Worm (Caenorhabditis elegans) whole organism, L2 larva: ENCODE results near the gene rocf-1.

Experiments
- C34F6.9 ChIP-seq: fragments of 150-350 bp; optimal IDR thresholded peaks from 2 replicates; lab custom pipeline; 2014; ENCODE audit warnings: missing biosample characterization, missing genetic modification characterization
- F13H6.1 ChIP-seq: sonication (generic microtip); optimal IDR thresholded peaks from 2 replicates; lab custom pipeline; 2016; ENCODE audit warnings: missing genetic modification characterization, missing compliant biosample characterization
- R02D3.7 ChIP-seq: fragments of 150-350 bp; optimal IDR thresholded peaks from 2 replicates; lab custom pipeline; 2014; ENCODE audit warnings: missing biosample characterization, missing genetic modification characterization
- ZK546.5 ChIP-seq: sonication (generic microtip); optimal IDR thresholded peaks from 2 replicates; lab custom pipeline; 2017; ENCODE audit warnings: missing biosample characterization, missing genetic modification characterization
- ama-1 ChIP-seq: fragments of 150-350 bp; optimal IDR thresholded peaks from 2 replicates; lab custom pipeline; 2018; ENCODE audit warnings: inconsistent platforms
- blmp-1 ChIP-seq: sonication (generic microtip); optimal IDR thresholded peaks from 2 replicates; lab custom pipeline; 2017; ENCODE audit warnings: missing genetic modification characterization, mild to moderate bottlenecking, missing compliant biosample characterization, antibody characterized with exemption, moderate library complexity; ENCODE audit not compliant: insufficient read depth
- ceh-16 ChIP-seq: fragments of 150-350 bp; optimal IDR thresholded peaks from 2 replicates; lab custom pipeline; 2014; ENCODE audit warnings: missing biosample characterization, missing genetic modification characterization
- ceh-82 ChIP-seq: fragments of 150-350 bp; optimal IDR thresholded peaks from 2 replicates; lab custom pipeline; 2014; ENCODE audit warnings: missing biosample characterization, missing genetic modification characterization
- crh-2 ChIP-seq: sonication (generic microtip); optimal IDR thresholded peaks from 2 replicates; lab custom pipeline; 2017; ENCODE audit warnings: missing biosample characterization, missing genetic modification characterization
- egl-27 ChIP-seq: sonication (generic microtip); optimal IDR thresholded peaks from 3 replicates; lab custom pipeline; 2017; ENCODE audit warnings: missing biosample characterization, missing genetic modification reagents, missing genetic modification characterization
- fos-1 ChIP-seq: fragments of 150-350 bp; optimal IDR thresholded peaks from 2 replicates; lab custom pipeline; 2014; ENCODE audit warnings: missing biosample characterization, missing genetic modification characterization
- gmeb-1 ChIP-seq: fragments of 150-350 bp; optimal IDR thresholded peaks from 2 replicates; lab custom pipeline; 2014; ENCODE audit warnings: missing biosample characterization, missing genetic modification characterization
- lin-11 ChIP-seq: fragments of 150-350 bp; sonication (generic microtip); optimal IDR thresholded peaks from 2 replicates; lab custom pipeline; 2014; ENCODE audit warnings: missing biosample characterization, missing genetic modification characterization, inconsistent platforms, mixed read lengths
- lin-39 ChIP-seq: fragments of 150-350 bp; optimal IDR thresholded peaks from 2 replicates; lab custom pipeline; 2014; ENCODE audit warnings: missing biosample characterization, missing genetic modification reagents, missing genetic modification characterization
- lsy-2 ChIP-seq, 2 experiments: fragments of 150-350 bp in 1 of 2; sonication (generic microtip) in 1 of 2; optimal IDR thresholded peaks; 2 replicates each; lab custom pipeline; 2014 to 2017; ENCODE audit warnings: missing biosample characterization in 2 of 2, missing genetic modification characterization in 2 of 2
- mdl-1 ChIP-seq, 2 experiments: fragments of 150-350 bp in 1 of 2; sonication (generic microtip) in 1 of 2; optimal IDR thresholded peaks; 2 replicates each; lab custom pipeline; 2017; ENCODE audit warnings: missing biosample characterization in 2 of 2, missing genetic modification characterization in 2 of 2
- nhr-10 ChIP-seq: sonication (generic microtip); optimal IDR thresholded peaks from 2 replicates; lab custom pipeline; 2017; ENCODE audit warnings: missing biosample characterization, missing genetic modification characterization
- nhr-12 ChIP-seq: fragments of 150-350 bp; optimal IDR thresholded peaks from 2 replicates; lab custom pipeline; 2014; ENCODE audit warnings: missing biosample characterization, missing genetic modification characterization
- nhr-129 ChIP-seq: fragments of 150-350 bp; optimal IDR thresholded peaks from 2 replicates; lab custom pipeline; 2014; ENCODE audit warnings: missing biosample characterization, missing genetic modification characterization
- nhr-21 ChIP-seq: fragments of 150-350 bp; optimal IDR thresholded peaks from 2 replicates; lab custom pipeline; 2014; ENCODE audit warnings: missing biosample characterization, missing genetic modification characterization
- nhr-23 ChIP-seq: fragments of 150-350 bp; optimal IDR thresholded peaks from 2 replicates; lab custom pipeline; 2014; ENCODE audit warnings: missing biosample characterization, missing genetic modification reagents, missing genetic modification characterization
- nhr-237 ChIP-seq: fragments of 150-350 bp; optimal IDR thresholded peaks from 2 replicates; lab custom pipeline; 2014; ENCODE audit warnings: missing biosample characterization, missing genetic modification characterization
- nhr-25 ChIP-seq: fragments of 150-350 bp; sonication (generic microtip); optimal IDR thresholded peaks from 3 replicates; lab custom pipeline; 2014; ENCODE audit warnings: missing biosample characterization, missing genetic modification characterization
- nhr-77 ChIP-seq: fragments of 150-350 bp; optimal IDR thresholded peaks from 2 replicates; lab custom pipeline; 2014; ENCODE audit warnings: missing biosample characterization, missing genetic modification characterization
- sem-4 ChIP-seq: fragments of 150-350 bp; optimal IDR thresholded peaks from 2 replicates; lab custom pipeline; 2014; ENCODE audit warnings: missing biosample characterization, missing genetic modification reagents, missing genetic modification characterization
- skn-1 ChIP-seq: sonication (generic microtip); optimal IDR thresholded peaks from 2 replicates; lab custom pipeline; 2017; ENCODE audit warnings: missing biosample characterization, missing genetic modification characterization
- sma-3 ChIP-seq: sonication (generic microtip); optimal IDR thresholded peaks from 2 replicates; lab custom pipeline; 2016; ENCODE audit warnings: missing genetic modification reagents, missing genetic modification characterization, missing compliant biosample characterization
- sma-9 ChIP-seq, 2 experiments: fragments of 150-350 bp in 1 of 2; sonication (generic microtip) in 1 of 2; optimal IDR thresholded peaks; 2 replicates each; lab custom pipeline; 2014 to 2016; ENCODE audit warnings: missing genetic modification characterization in 2 of 2, mild to moderate bottlenecking in 1 of 2, missing biosample characterization in 1 of 2, missing compliant biosample characterization in 1 of 2, missing genetic modification reagents in 1 of 2, moderate library complexity in 1 of 2
- snpc-4 ChIP-seq: fragments of 150-350 bp; optimal IDR thresholded peaks from 2 replicates; lab custom pipeline; 2014; ENCODE audit warnings: missing biosample characterization, missing genetic modification characterization
- unc-55 ChIP-seq: fragments of 150-350 bp; sonication (generic microtip); optimal IDR thresholded peaks from 3 replicates; lab custom pipeline; 2014; ENCODE audit warnings: missing biosample characterization, missing genetic modification reagents, missing genetic modification characterization
- unc-62 ChIP-seq: fragments of 150-350 bp; optimal IDR thresholded peaks from 2 replicates; lab custom pipeline; 2014; ENCODE audit warnings: missing biosample characterization, missing genetic modification reagents, missing genetic modification characterization
- zag-1 ChIP-seq: fragments of 150-350 bp; optimal IDR thresholded peaks from 2 replicates; lab custom pipeline; 2014; ENCODE audit warnings: missing biosample characterization, missing genetic modification characterization
- ztf-1 ChIP-seq: fragments of 200-800 bp; sonication (Bioruptor generic); conservative IDR thresholded peaks from 2 replicates; pipeline ENCODE4 v1.3.6; 2022; ENCODE audit warnings: missing genetic modification characterization, missing compliant biosample characterization
- ztf-11 ChIP-seq: sonication (generic microtip); optimal IDR thresholded peaks from 2 replicates; lab custom pipeline; 2017; ENCODE audit warnings: missing biosample characterization, missing genetic modification characterization

The rocf-1 gene

ce11 chrV:15505068-15505467 lies 40.8 kb upstream of the rocf-1 start:
- TF ChIP-seq ceh-16 (no peak), nhr-12 (tag; lab: Kevin White, UChicago) (no peak), sma-9 (GFP tag; optimal IDR thresholded peaks at IDR 0.05; lab: Kevin White, UChicago) (peak; percentile 22), sma-9 (tag; optimal IDR thresholded peaks at IDR 0.05; lab: Kevin White, UChicago) (no peak), nhr-10 (tag; lab: Kevin White, UChicago) (no peak), skn-1 (tag; lab: Kevin White, UChicago) (no peak), ztf-1 (no peak), egl-27 (tag; lab: Kevin White, UChicago) (peak; percentile 4), zag-1 (tag; lab: Kevin White, UChicago) (no peak), snpc-4 (tag; lab: Kevin White, UChicago) (peak; percentile 17), ceh-82 (tag; lab: Kevin White, UChicago) (no peak), unc-62 (GFP tag; lab: Kevin White, UChicago) (no peak), F13H6.1 (tag; lab: Kevin White, UChicago) (peak; percentile 12), blmp-1 (no peak), lsy-2 (tag; optimal IDR thresholded peaks at IDR 0.05; lab: Kevin White, UChicago) (peak in 1 of 2 experiments; percentile 28), lin-11 (tag; lab: Kevin White, UChicago) (peak; percentile 42), gmeb-1 (no peak), C34F6.9 (no peak), fos-1 (peak; percentile 54), R02D3.7 (tag; lab: Kevin White, UChicago) (no peak), nhr-25 (tag; lab: Kevin White, UChicago) (no peak), sem-4 (no peak), unc-55 (GFP tag; lab: Kevin White, UChicago) (no peak), nhr-129 (peak; percentile 43), lin-39 (no peak), sma-3 (GFP tag; lab: Kevin White, UChicago) (peak; percentile 48), crh-2 (tag; lab: Kevin White, UChicago) (peak; percentile 84), nhr-77 (no peak), nhr-237 (tag; lab: Kevin White, UChicago) (no peak), mdl-1 (tag; optimal IDR thresholded peaks at IDR 0.05; lab: Kevin White, UChicago) (no peak), nhr-21 (tag; lab: Kevin White, UChicago) (no peak), ama-1 (lab: Kevin White, UChicago) (no peak)

DNA sequence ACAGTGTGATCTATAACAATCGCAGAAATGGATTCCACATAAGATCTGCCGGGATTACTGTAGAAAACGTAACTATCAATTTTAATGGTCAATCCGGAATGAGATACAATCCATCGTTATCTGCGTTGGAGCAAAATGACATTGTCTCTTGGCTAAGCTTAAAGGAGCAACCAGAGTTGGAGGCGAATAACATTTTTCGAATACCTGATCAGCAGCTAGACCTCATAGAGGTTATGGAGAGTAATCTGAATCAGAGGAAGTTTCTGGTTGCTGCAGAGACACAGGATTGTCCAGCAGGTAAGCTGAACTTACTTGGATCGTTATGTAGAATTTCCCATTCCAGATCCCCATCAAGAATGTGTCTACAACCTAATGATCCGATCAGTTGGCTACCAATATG lies 39.3 kb upstream of the rocf-1 start:
- no peak for TF ChIP-seq nhr-23 (tag; lab: Kevin White, UChicago)
- no peak for TF ChIP-seq sem-4
- TF ChIP-seq ztf-11 (tag; lab: Kevin White, UChicago): no peak

- peak; percentile 41 for TF ChIP-seq sma-9 (GFP tag; optimal IDR thresholded peaks at IDR 0.05; lab: Kevin White, UChicago)
- no peak for TF ChIP-seq sma-9 (tag; optimal IDR thresholded peaks at IDR 0.05; lab: Kevin White, UChicago)
- no peak for TF ChIP-seq nhr-25 (tag; lab: Kevin White, UChicago)
- no peak for TF ChIP-seq blmp-1
- peak; percentile 36 for TF ChIP-seq fos-1
- TF ChIP-seq, all 48 proteins: peak for 2
These were observed 34.8 kb upstream of the rocf-1 start for ce11 chrV:15499099-15499498.

DNA sequence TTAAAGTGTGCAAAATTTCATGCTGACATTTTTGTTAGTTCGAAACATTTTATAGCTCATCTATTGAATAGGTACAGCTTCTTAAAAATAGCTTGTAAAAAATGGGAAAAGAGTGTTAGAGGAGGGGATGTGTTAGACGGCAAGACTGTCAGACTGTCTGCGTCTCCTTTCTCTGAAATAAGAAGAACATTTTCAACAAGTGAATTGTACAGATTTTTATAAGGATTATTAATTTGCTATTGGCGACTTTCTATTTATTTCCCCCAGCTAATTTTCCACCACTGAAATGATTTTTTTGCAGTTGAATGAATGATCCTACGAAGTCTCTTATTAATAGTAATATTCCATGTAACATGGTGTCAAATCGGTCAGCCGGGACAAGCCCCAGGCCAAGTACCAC lies 34.1 kb upstream of the rocf-1 start, which contains the start of gene C06B8.7:
C06B8.7 (plus strand) TSS at position 301 of the 400 bp plus-strand sequence.
- TF ChIP-seq ZK546.5 (tag; lab: Kevin White, UChicago): no peak
- no peak for TF ChIP-seq nhr-23 (tag; lab: Kevin White, UChicago)
- no peak for TF ChIP-seq lsy-2 (tag; optimal IDR thresholded peaks at IDR 0.05; lab: Kevin White, UChicago)
- TF ChIP-seq ceh-82 (tag; lab: Kevin White, UChicago): no peak
- no peak for TF ChIP-seq nhr-10 (tag; lab: Kevin White, UChicago)

DNA sequence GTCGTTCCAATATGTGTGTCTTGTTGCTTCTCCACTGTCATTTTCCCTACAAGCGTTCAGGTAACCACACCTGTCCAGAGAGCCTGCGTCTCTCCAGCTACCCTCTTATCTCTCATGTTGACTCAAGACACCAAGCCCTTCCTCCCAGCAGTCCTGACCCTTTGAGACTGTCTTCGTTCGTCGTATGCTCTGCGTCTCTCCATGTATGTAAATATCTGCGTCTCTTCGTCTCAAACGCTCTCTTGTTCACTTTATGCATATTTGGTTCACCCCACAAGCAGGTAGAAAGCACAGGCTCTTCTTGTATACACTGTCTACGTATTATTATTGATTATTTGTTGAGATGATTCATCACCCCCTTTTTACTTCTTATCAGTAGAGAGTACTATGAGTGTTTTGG lies 33.4 kb upstream of the rocf-1 start:
- TF ChIP-seq nhr-25 (tag; lab: Kevin White, UChicago): no peak
- TF ChIP-seq nhr-237 (tag; lab: Kevin White, UChicago): no peak
- no peak for TF ChIP-seq zag-1 (tag; lab: Kevin White, UChicago)
- peak; percentile 17 for TF ChIP-seq skn-1 (tag; lab: Kevin White, UChicago)
- TF ChIP-seq sma-9 (GFP tag; optimal IDR thresholded peaks at IDR 0.05; lab: Kevin White, UChicago): peak; percentile 72
- TF ChIP-seq sma-9 (tag; optimal IDR thresholded peaks at IDR 0.05; lab: Kevin White, UChicago): no peak
- peak; percentile 68 for TF ChIP-seq gmeb-1
- peak; percentile 82 for TF ChIP-seq F13H6.1 (tag; lab: Kevin White, UChicago)
- peak; percentile 52 for TF ChIP-seq nhr-129
- TF ChIP-seq fos-1: peak; percentile 90
- no peak for TF ChIP-seq ztf-11 (tag; lab: Kevin White, UChicago)
- TF ChIP-seq C34F6.9: no peak
- peak; percentile 42 for TF ChIP-seq crh-2 (tag; lab: Kevin White, UChicago)
- no peak for TF ChIP-seq sem-4
- peak; percentile 22 for TF ChIP-seq egl-27 (tag; lab: Kevin White, UChicago)
